Fruit fly (Drosophila melanogaster) whole organism, prepupa: Measurements from ENCODE around the gene eIF5.

ENCODE experiments used
- CG10669 ChIP-seq: fragments of 200-800 bp; sonication (Bioruptor generic); optimal IDR thresholded peaks from 3 replicates; lab custom pipeline; 2018; ENCODE audit warnings: missing biosample characterization, mild to moderate bottlenecking, missing genetic modification characterization, moderate library complexity
- CG11902 ChIP-seq: fragments of 200-800 bp; sonication (Bioruptor generic); optimal IDR thresholded peaks from 3 replicates; lab custom pipeline; 2016; ENCODE audit warnings: missing biosample characterization, missing genetic modification characterization
- CG16779 ChIP-seq: fragments of 200-800 bp; sonication (Bioruptor generic); optimal IDR thresholded peaks from 3 replicates; lab custom pipeline; 2017; ENCODE audit warnings: missing biosample characterization, mild to moderate bottlenecking, missing genetic modification characterization
- CG6854 ChIP-seq: fragments of 200-800 bp; sonication (Bioruptor generic); optimal IDR thresholded peaks from 2 replicates; lab custom pipeline; 2017; ENCODE audit warnings: missing biosample characterization, mild to moderate bottlenecking, missing genetic modification characterization
- Hr4 ChIP-seq: fragments of 200-800 bp; sonication (Bioruptor generic); optimal IDR thresholded peaks from 3 replicates; lab custom pipeline; 2016; ENCODE audit warnings: missing biosample characterization, missing genetic modification characterization
- dsx ChIP-seq: fragments of 200-800 bp; optimal IDR thresholded peaks from 3 replicates; lab custom pipeline; 2019; ENCODE audit warnings: missing biosample characterization, mild to moderate bottlenecking, missing genetic modification characterization, moderate library complexity; ENCODE audit not compliant: poor library complexity, severe bottlenecking
- fd85E ChIP-seq: fragments of 200-800 bp; sonication (Bioruptor generic); optimal IDR thresholded peaks from 3 replicates; lab custom pipeline; 2016; ENCODE audit warnings: missing biosample characterization, missing genetic modification characterization
- topi ChIP-seq: fragments of 200-800 bp; sonication (Bioruptor generic); optimal IDR thresholded peaks from 3 replicates; lab custom pipeline; 2016; ENCODE audit warnings: missing biosample characterization, missing genetic modification characterization
- vri ChIP-seq: fragments of 200-800 bp; sonication (Bioruptor generic); optimal IDR thresholded peaks from 3 replicates; lab custom pipeline; 2016; ENCODE audit warnings: missing biosample characterization, mild to moderate bottlenecking, missing genetic modification characterization

DNA sequence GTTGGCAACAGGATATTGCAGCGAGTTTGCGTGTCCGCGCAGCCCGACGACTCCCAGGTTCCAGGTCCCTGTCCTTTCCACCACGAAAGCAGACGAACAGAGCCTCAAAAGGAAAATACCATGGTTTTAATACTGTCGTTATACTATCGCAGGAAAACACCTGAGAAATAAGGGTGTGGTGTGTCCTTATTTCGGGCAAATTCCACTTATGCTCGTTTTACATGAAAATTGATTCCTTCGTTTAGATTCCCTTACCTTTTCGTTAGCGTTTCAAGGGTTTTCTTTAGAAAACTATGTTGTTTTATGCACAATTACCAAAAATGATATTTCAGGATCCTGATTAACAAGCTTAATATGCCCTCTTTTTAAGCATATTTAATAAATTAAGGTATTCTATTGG, 8.9 kb downstream of the eIF5 start, which contains the start of gene Cep164:
- TF ChIP-seq Hr4 (GFP tag; lab: Kevin White, UChicago) (no peak), vri (no peak), CG6854 (GFP tag; lab: Kevin White, UChicago) (no peak), CG11902 (GFP tag; lab: Kevin White, UChicago) (no peak), CG10669 (no peak), CG16779 (no peak), fd85E (GFP tag; lab: Kevin White, UChicago) (no peak), dsx (GFP tag; lab: Kevin White, UChicago) (no peak), topi (GFP tag; lab: Kevin White, UChicago) (no peak)
